Fruit fly (Drosophila melanogaster) whole organism, pupa: ENCODE data around the gene CG33253.

ENCODE experiments used
- CG10348 ChIP-seq: fragments of 200-800 bp; sonication (Bioruptor generic); IDR thresholded peaks from 2 replicates; pipeline ENCODE4 v1.3.6; 2022; ENCODE audit warnings: missing biosample characterization, missing genetic modification characterization
- CG12605 ChIP-seq: fragments of 200-800 bp; sonication (Bioruptor generic); IDR thresholded peaks from 2 replicates; pipeline ENCODE4 v1.3.6; 2022; ENCODE audit warnings: missing biosample characterization, missing genetic modification characterization
- CG13204 ChIP-seq: fragments of 200-800 bp; sonication (Bioruptor generic); optimal IDR thresholded peaks from 2 replicates; lab custom pipeline; 2018; ENCODE audit warnings: missing biosample characterization, mild to moderate bottlenecking, missing genetic modification characterization, moderate library complexity
- CG14655 ChIP-seq: fragments of 200-800 bp; sonication (Bioruptor generic); optimal IDR thresholded peaks from 3 replicates; lab custom pipeline; 2017; ENCODE audit warnings: mild to moderate bottlenecking, missing biosample characterization, missing genetic modification reagents, missing genetic modification characterization
- CG15710 ChIP-seq: fragments of 200-800 bp; sonication (Bioruptor generic); optimal IDR thresholded peaks from 2 replicates; lab custom pipeline; 2018; ENCODE audit warnings: missing biosample characterization, mild to moderate bottlenecking, missing genetic modification characterization, moderate library complexity
- CG17806 ChIP-seq: fragments of 200-800 bp; sonication (Bioruptor generic); optimal IDR thresholded peaks from 2 replicates; lab custom pipeline; 2018; ENCODE audit warnings: missing biosample characterization, mild to moderate bottlenecking, missing genetic modification characterization, moderate library complexity
- CG32121 ChIP-seq: fragments of 200-800 bp; sonication (Bioruptor generic); IDR thresholded peaks from 2 replicates; pipeline ENCODE4 v1.3.6; 2022; ENCODE audit warnings: missing biosample characterization, missing genetic modification characterization
- CG34367 ChIP-seq: fragments of 200-800 bp; sonication (Bioruptor generic); optimal IDR thresholded peaks from 2 replicates; lab custom pipeline; 2018; ENCODE audit warnings: missing biosample characterization, mild to moderate bottlenecking, missing genetic modification characterization
- CG4496 ChIP-seq: fragments of 200-800 bp; sonication (Bioruptor generic); IDR thresholded peaks from 3 replicates; pipeline ENCODE4 v1.3.6; 2022; ENCODE audit warnings: missing biosample characterization, missing genetic modification characterization
- CG8159 ChIP-seq: fragments of 200-800 bp; sonication (Bioruptor generic); optimal IDR thresholded peaks from 3 replicates; lab custom pipeline; 2018; ENCODE audit warnings: missing biosample characterization, mild to moderate bottlenecking, missing genetic modification characterization, moderate library complexity
- CG8301 ChIP-seq: fragments of 200-800 bp; sonication (Bioruptor generic); optimal IDR thresholded peaks from 2 replicates; lab custom pipeline; 2018; ENCODE audit warnings: missing biosample characterization, mild to moderate bottlenecking, missing genetic modification characterization
- CG9948 ChIP-seq: fragments of 200-800 bp; sonication (Bioruptor generic); optimal IDR thresholded peaks from 2 replicates; lab custom pipeline; 2018; ENCODE audit warnings: missing biosample characterization, mild to moderate bottlenecking, missing genetic modification characterization, moderate library complexity
- D1 ChIP-seq: fragments of 200-800 bp; sonication (Bioruptor generic); optimal IDR thresholded peaks from 2 replicates; lab custom pipeline; 2018; ENCODE audit warnings: missing biosample characterization, mild to moderate bottlenecking, missing genetic modification characterization, moderate library complexity
- EcR ChIP-seq: fragments of 200-800 bp; sonication (Bioruptor generic); optimal IDR thresholded peaks from 3 replicates; lab custom pipeline; 2019; ENCODE audit warnings: missing biosample characterization, missing genetic modification characterization, mild to moderate bottlenecking, moderate library complexity, missing genetic modification reagents
- Ets98B ChIP-seq: fragments of 200-800 bp; sonication (Bioruptor generic); IDR thresholded peaks from 2 replicates; pipeline ENCODE4 v1.3.6; 2022; ENCODE audit warnings: missing biosample characterization, missing genetic modification characterization
- Pif1A ChIP-seq: fragments of 200-800 bp; sonication (Bioruptor generic); optimal IDR thresholded peaks from 3 replicates; lab custom pipeline; 2016; ENCODE audit warnings: missing biosample characterization, missing genetic modification characterization
- Pif1B ChIP-seq: fragments of 200-800 bp; sonication (Bioruptor generic); optimal IDR thresholded peaks from 3 replicates; lab custom pipeline; 2016; ENCODE audit warnings: missing biosample characterization, missing genetic modification characterization
- Snoo ChIP-seq: fragments of 200-800 bp; sonication (Bioruptor generic); optimal IDR thresholded peaks from 3 replicates; lab custom pipeline; 2017; ENCODE audit warnings: missing biosample characterization, mild to moderate bottlenecking, missing genetic modification characterization, inconsistent platforms
- fd96Ca ChIP-seq: fragments of 200-800 bp; sonication (Bioruptor generic); IDR thresholded peaks from 3 replicates; pipeline ENCODE4 v1.3.6; 2022; ENCODE audit warnings: missing biosample characterization, missing genetic modification characterization
- gl ChIP-seq: fragments of 200-800 bp; sonication (Bioruptor generic); optimal IDR thresholded peaks from 2 replicates; lab custom pipeline; 2018; ENCODE audit warnings: missing biosample characterization, mild to moderate bottlenecking, missing genetic modification characterization
- rn ChIP-seq: fragments of 200-800 bp; sonication (Bioruptor generic); IDR thresholded peaks from 2 replicates; pipeline ENCODE4 v1.3.6; 2022; ENCODE audit warnings: missing biosample characterization, missing genetic modification characterization

The CG33253 gene

DNA sequence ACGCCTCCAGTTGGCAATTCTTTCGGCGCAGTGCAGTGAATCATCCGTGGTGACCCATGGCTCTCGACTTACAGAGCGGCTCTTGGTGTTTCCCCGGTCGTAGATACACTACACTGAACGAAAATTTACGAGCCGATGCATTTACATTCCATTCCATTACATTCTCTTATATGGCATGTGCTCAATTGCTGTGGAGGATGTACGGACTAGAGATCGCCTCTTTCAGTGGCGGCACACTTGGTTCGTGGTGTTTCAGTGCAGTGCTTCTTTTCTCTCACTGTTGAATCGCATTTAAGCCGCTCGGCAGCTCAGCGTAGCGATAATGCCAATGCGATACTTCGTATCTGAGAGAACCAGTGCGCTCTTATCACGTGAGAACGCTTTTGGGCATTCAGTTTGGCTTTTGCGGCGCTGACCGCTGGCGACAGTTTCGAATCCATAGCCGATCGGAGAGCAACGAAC is 4.4 kb downstream of the CG33253 start, which contains the start of gene Mec2:
Gene Mec2, plus strand, starts transcription at position 412 of the 462 bp plus-strand sequence.
- TF ChIP-seq CG4496 (GFP tag; lab: Robert Waterston, UW), result peak; percentile 84
- peak; percentile 49 for TF ChIP-seq gl (tag; lab: Kevin White, UChicago)
- no peak for TF ChIP-seq CG14655 (GFP tag; lab: Kevin White, UChicago)
- TF ChIP-seq Snoo (tag; lab: Kevin White, UChicago), result peak; percentile 80
- peak; percentile 85; the same call in 2 of the 3 replicates for TF ChIP-seq fd96Ca (GFP tag; lab: Robert Waterston, UW)
- TF ChIP-seq CG12605 (GFP tag; lab: Robert Waterston, UW), result peak; percentile 69
- TF ChIP-seq CG10348 (GFP tag; lab: Robert Waterston, UW), result no peak
- TF ChIP-seq EcR, result peak; percentile 72
- peak; percentile 62 for TF ChIP-seq Pif1B (GFP tag; lab: Kevin White, UChicago)
- TF ChIP-seq CG17806 (tag; lab: Kevin White, UChicago), result peak; percentile 65
- TF ChIP-seq CG32121 (GFP tag; lab: Robert Waterston, UW), result peak; percentile 72
- TF ChIP-seq Pif1A (GFP tag; lab: Kevin White, UChicago), result peak; percentile 75
- TF ChIP-seq CG8159, result peak; percentile 70
- peak; percentile 81 for TF ChIP-seq CG15710 (tag; lab: Kevin White, UChicago)
- peak; percentile 42; the same call in 1 of the 2 replicates for TF ChIP-seq rn (GFP tag; lab: Robert Waterston, UW)
- peak; percentile 62 for TF ChIP-seq CG9948 (tag; lab: Kevin White, UChicago)
- TF ChIP-seq Ets98B (GFP tag; lab: Robert Waterston, UW), result peak; percentile 80
- peak; percentile 65 for TF ChIP-seq CG13204
- peak; percentile 73 for TF ChIP-seq CG34367 (tag; lab: Kevin White, UChicago)
- peak; percentile 54 for TF ChIP-seq CG8301 (tag; lab: Kevin White, UChicago)
- peak; percentile 13 for TF ChIP-seq D1 (tag; lab: Kevin White, UChicago)

DNA sequence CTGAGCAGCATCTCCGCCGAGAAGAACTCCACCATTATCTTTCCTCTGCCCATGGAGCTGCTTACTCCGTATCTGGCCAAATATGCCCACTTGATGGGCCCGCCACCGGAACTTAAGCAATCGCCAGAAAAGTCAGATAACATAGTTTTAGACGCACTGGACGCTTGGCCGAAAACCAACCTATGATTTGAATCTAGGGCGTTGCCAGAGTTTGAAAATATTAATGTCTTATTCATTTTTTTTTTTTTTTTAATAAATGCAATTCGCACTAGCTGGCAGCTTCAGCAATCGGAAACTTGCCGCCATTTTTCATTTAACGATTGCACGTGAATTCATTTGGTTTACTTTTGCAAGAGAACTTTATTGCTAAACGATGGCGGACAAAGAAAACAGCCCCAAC is 6.7 kb downstream of the CG33253 start, which contains the start of gene HP1D3csd:
Gene HP1D3csd, plus strand, starts transcription at position 312 of the 400 bp plus-strand sequence.
- peak; percentile 33; the same call in 1 of the 3 replicates for TF ChIP-seq fd96Ca (GFP tag; lab: Robert Waterston, UW)
- TF ChIP-seq CG32121 (GFP tag; lab: Robert Waterston, UW), result 0 out of 2 replicates have a peak, but pooled peaks have one; percentile 15
- TF ChIP-seq CG14655 (GFP tag; lab: Kevin White, UChicago), result no peak
- TF ChIP-seq CG8301 (tag; lab: Kevin White, UChicago), result no peak

DNA sequence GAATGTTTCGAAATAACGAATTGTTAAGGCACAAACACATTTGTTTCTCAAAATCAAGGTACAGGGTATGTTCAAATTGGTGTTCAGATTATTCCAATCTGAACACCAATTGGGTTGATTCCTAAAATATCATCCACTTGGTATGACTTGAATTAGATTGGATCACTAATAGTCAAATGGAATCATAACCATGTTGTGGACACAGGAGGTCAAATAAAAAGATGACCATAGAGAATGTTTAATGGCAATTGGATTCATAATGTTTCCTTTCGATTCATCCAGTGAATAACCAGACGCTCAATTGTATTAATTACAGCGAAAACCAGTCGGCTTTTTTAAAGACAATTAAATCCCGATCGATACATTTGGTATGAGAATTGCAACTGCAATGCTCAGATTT is 7.8 kb downstream of the CG33253 start:
- TF ChIP-seq CG13204 (no peak), CG10348 (GFP tag; lab: Robert Waterston, UW) (no peak), Pif1B (GFP tag; lab: Kevin White, UChicago) (no peak), CG12605 (GFP tag; lab: Robert Waterston, UW) (no peak)

DNA sequence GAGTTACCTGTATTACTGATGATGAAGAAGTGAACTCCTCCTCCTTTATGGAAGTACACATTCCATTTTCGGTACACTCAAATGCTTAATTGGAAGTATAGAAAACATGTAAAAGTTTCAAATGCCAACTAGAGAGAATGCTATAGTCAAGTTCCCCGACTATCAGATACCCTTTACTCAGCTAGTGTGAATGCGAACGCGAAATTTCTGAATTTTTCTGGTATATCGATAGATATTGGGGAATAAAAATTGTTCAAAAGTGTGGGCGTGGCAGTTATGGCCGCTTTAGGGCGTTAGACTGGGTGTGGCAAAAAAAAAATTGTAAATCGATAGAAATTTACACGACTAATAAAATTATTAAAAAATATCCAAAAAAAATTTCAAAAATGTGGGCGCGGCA is 8.4 kb downstream of the CG33253 start:
- no peak for TF ChIP-seq Pif1A (GFP tag; lab: Kevin White, UChicago)
- TF ChIP-seq CG12605 (GFP tag; lab: Robert Waterston, UW), result no peak
- no peak for TF ChIP-seq Ets98B (GFP tag; lab: Robert Waterston, UW)
- TF ChIP-seq gl (tag; lab: Kevin White, UChicago), result no peak

DNA sequence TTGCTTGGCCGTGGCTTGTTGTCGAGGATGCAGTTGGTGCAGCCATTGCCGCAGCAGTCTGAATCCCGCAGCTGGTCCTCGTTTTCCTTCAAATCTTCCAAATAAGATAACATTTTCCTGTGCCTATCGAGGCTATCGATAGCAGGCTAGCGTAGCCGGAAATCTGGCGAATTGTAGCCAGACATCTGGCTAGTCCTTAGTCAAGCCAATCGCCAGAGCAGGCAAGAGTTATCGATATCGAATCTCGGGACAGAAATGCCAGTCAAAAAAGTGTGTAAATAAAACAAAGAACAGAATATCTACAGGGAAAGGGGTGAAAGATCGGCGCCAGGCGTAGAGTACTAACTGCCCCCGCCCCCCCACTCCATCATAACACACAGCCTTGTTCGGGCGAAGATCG is 10.1 kb downstream of the CG33253 start, which contains the start of the genes CG7914 and CG14194:
Gene CG7914, minus strand, starts transcription at position 113 of the 400 bp plus-strand sequence.
Gene CG14194, plus strand, starts transcription at position 220 of the 400 bp plus-strand sequence.
- TF ChIP-seq CG15710 (tag; lab: Kevin White, UChicago), result no peak
- TF ChIP-seq rn (GFP tag; lab: Robert Waterston, UW), result no peak
- TF ChIP-seq CG9948 (tag; lab: Kevin White, UChicago), result no peak
- TF ChIP-seq EcR, result peak; percentile 18
- TF ChIP-seq Ets98B (GFP tag; lab: Robert Waterston, UW), result no peak
- no peak for TF ChIP-seq Pif1A (GFP tag; lab: Kevin White, UChicago)
- TF ChIP-seq CG17806 (tag; lab: Kevin White, UChicago), result no peak

DNA sequence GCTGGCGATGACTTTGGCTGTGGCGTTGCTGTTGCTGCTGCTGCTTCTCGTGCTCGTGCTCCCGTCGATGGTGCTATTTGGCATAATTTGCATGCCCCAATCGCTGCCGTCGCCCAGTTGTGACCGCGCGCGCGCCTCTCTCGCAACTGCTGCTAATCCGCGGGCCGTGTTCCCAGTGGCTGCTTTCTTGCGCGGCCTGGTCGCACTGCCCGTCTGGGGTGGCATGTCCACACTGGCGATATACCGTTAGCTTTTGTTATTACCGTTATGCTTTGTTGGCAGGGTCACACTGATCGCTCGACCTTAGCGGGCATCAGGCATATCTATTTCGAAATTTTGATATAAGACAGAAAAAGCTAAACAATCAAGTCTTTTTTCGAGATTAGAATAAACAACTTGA is 18.4 kb downstream of the CG33253 start, which contains the start of gene CG7990:
Gene CG7990, minus strand, starts transcription at position 350 of the 400 bp plus-strand sequence.
- no peak for TF ChIP-seq Snoo (tag; lab: Kevin White, UChicago)
- no peak for TF ChIP-seq Pif1B (GFP tag; lab: Kevin White, UChicago)
- no peak for TF ChIP-seq CG34367 (tag; lab: Kevin White, UChicago)
- TF ChIP-seq CG8301 (tag; lab: Kevin White, UChicago), result no peak

DNA sequence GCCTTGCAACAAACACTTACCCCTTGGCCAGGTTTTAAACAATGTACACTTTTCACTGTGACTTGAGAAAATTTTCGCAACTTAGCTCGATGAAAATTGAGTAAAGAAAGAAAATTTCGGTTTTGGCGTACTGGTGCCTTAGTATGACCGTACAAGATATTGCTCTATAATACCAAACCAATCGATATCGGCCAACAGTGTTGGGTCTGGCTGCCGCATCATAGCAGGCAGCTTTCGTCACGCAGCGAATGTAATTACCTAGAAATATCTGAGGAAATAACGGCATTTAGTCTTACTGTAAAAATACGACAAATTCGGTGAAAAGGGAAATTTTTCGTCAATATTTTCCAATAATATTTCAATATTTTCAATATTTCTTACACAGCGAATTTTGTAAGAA is 24.8 kb downstream of the CG33253 start, which contains the start of gene Ulp1:
Gene Ulp1, minus strand, starts transcription at position 174 of the 400 bp plus-strand sequence.
- TF ChIP-seq fd96Ca (GFP tag; lab: Robert Waterston, UW) (no peak), D1 (tag; lab: Kevin White, UChicago) (peak; percentile 62), CG4496 (GFP tag; lab: Robert Waterston, UW) (0 out of 3 replicates have a peak, but pooled peaks have one; percentile 11)
